Worm (Caenorhabditis elegans) whole organism, L3 larva: ENCODE results near the gene R186.3.

Experiments
- jun-1 ChIP-seq: fragments of 150-350 bp; optimal IDR thresholded peaks from 2 replicates; lab custom pipeline; 2014; ENCODE audit warnings: missing biosample characterization, missing genetic modification reagents, missing genetic modification characterization
- lin-39 ChIP-seq: fragments of 150-350 bp; optimal IDR thresholded peaks from 2 replicates; lab custom pipeline; 2018; ENCODE audit warnings: missing biosample characterization, missing genetic modification reagents, missing genetic modification characterization
- nhr-11 ChIP-seq: fragments of 150-350 bp; optimal IDR thresholded peaks from 2 replicates; lab custom pipeline; 2014; ENCODE audit warnings: missing biosample characterization, missing genetic modification characterization
- ztf-11 ChIP-seq: fragments of 150-350 bp; optimal IDR thresholded peaks from 2 replicates; lab custom pipeline; 2014; ENCODE audit warnings: missing biosample characterization, missing genetic modification characterization

- TF ChIP-seq jun-1 (tag; lab: Kevin White, UChicago) (no peak), ztf-11 (tag; lab: Kevin White, UChicago) (no peak), lin-39 (no peak), nhr-11 (tag; lab: Kevin White, UChicago) (no peak)
These were observed at the start of gene R186.3 for ce11 chrV:12967110-12967509.
